Worm (Caenorhabditis elegans) whole organism, L2 larva: ENCODE results near the gene arl-6.

Experiments
- F13H6.1 ChIP-seq: sonication (generic microtip); optimal IDR thresholded peaks from 2 replicates; lab custom pipeline; 2016; ENCODE audit warnings: missing genetic modification characterization, missing compliant biosample characterization
- Y55F3AM.14 ChIP-seq: fragments of 200-800 bp; sonication (Bioruptor generic); optimal IDR thresholded peaks from 2 replicates; lab custom pipeline; 2018; ENCODE audit warnings: mild to moderate bottlenecking, missing genetic modification characterization, missing compliant biosample characterization
- blmp-1 ChIP-seq: sonication (generic microtip); optimal IDR thresholded peaks from 2 replicates; lab custom pipeline; 2017; ENCODE audit warnings: missing genetic modification characterization, mild to moderate bottlenecking, missing compliant biosample characterization, antibody characterized with exemption, moderate library complexity; ENCODE audit not compliant: insufficient read depth
- dmd-4 ChIP-seq: sonication (generic microtip); optimal IDR thresholded peaks from 2 replicates; lab custom pipeline; 2017; ENCODE audit warnings: missing biosample characterization, missing genetic modification characterization
- egl-27 ChIP-seq: sonication (generic microtip); optimal IDR thresholded peaks from 3 replicates; lab custom pipeline; 2017; ENCODE audit warnings: missing biosample characterization, missing genetic modification reagents, missing genetic modification characterization
- elt-3 ChIP-seq: sonication (generic microtip); optimal IDR thresholded peaks from 2 replicates; lab custom pipeline; 2017; ENCODE audit warnings: missing biosample characterization, missing genetic modification characterization
- nhr-12 ChIP-seq: fragments of 150-350 bp; optimal IDR thresholded peaks from 2 replicates; lab custom pipeline; 2014; ENCODE audit warnings: missing biosample characterization, missing genetic modification characterization
- nhr-23 ChIP-seq: fragments of 150-350 bp; optimal IDR thresholded peaks from 2 replicates; lab custom pipeline; 2014; ENCODE audit warnings: missing biosample characterization, missing genetic modification reagents, missing genetic modification characterization
- nhr-237 ChIP-seq: fragments of 150-350 bp; optimal IDR thresholded peaks from 2 replicates; lab custom pipeline; 2014; ENCODE audit warnings: missing biosample characterization, missing genetic modification characterization
- nhr-6 ChIP-seq: fragments of 150-350 bp; optimal IDR thresholded peaks from 2 replicates; lab custom pipeline; 2014; ENCODE audit warnings: missing biosample characterization, missing genetic modification characterization
- snpc-4 ChIP-seq: fragments of 150-350 bp; optimal IDR thresholded peaks from 2 replicates; lab custom pipeline; 2014; ENCODE audit warnings: missing biosample characterization, missing genetic modification characterization
- unc-62 ChIP-seq: fragments of 150-350 bp; optimal IDR thresholded peaks from 2 replicates; lab custom pipeline; 2014; ENCODE audit warnings: missing biosample characterization, missing genetic modification reagents, missing genetic modification characterization
- ztf-4 ChIP-seq: fragments of 150-350 bp; optimal IDR thresholded peaks from 2 replicates; lab custom pipeline; 2014; ENCODE audit warnings: missing biosample characterization, missing genetic modification characterization

DNA sequence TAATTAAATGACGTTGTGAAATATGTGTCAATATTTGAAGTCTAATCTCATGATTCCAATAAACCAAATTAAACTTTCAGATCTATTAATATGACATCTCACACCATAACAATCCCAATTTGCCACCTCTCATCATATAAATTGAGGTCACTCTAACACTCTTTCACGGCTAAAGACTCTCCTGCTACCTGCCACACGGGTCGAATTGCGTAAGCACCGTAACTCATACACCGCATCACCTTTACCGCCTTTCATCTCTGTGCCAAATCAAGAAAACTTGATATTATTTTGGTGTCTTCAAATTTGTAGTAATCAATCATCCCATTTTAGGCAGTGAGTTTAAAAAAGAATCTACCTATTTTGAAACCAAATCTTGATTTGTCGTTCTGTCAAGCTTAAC is 8.3 kb downstream of the arl-6 start:
- TF ChIP-seq nhr-237 (no peak), elt-3 (tag; lab: Kevin White, UChicago) (no peak), F13H6.1 (tag; lab: Kevin White, UChicago) (no peak), Y55F3AM.14 (GFP tag; lab: Kevin White, UChicago) (no peak), nhr-23 (tag; lab: Kevin White, UChicago) (no peak), nhr-12 (tag; lab: Kevin White, UChicago) (no peak), snpc-4 (tag; lab: Kevin White, UChicago) (no peak), dmd-4 (tag; lab: Kevin White, UChicago) (no peak), ztf-4 (no peak), blmp-1 (tag; lab: Kevin White, UChicago) (no peak), unc-62 (no peak), nhr-6 (tag; lab: Kevin White, UChicago) (no peak), egl-27 (tag; lab: Kevin White, UChicago) (no peak)
